Fruit fly (Drosophila melanogaster) whole organism, wandering third instar larva: ENCODE results near the gene CG46335.

Experiments used
- Abd-B ChIP-seq: fragments of >200 bp; optimal IDR thresholded peaks from 2 replicates; lab custom pipeline; 2017; ENCODE audit warnings: missing biosample characterization, missing genetic modification characterization
- CrebA ChIP-seq: fragments of 200-800 bp; sonication (Bioruptor generic); optimal IDR thresholded peaks from 2 replicates; lab custom pipeline; 2016; ENCODE audit warnings: missing biosample characterization, mild to moderate bottlenecking, missing genetic modification characterization, borderline replicate concordance
- Dfd ChIP-seq: fragments of >200 bp; optimal IDR thresholded peaks from 2 replicates; lab custom pipeline; 2017; ENCODE audit warnings: missing biosample characterization, missing genetic modification characterization
- Dif ChIP-seq: fragments of 200-275, 200-300 bp; sonication (Bioruptor generic); optimal IDR thresholded peaks from 2 replicates; lab custom pipeline; 2018; ENCODE audit warnings: missing biosample characterization, missing genetic modification characterization; ENCODE audit not compliant: partially characterized antibody
- HLH106 ChIP-seq: fragments of 200-800 bp; optimal IDR thresholded peaks from 3 replicates; lab custom pipeline; 2019; ENCODE audit warnings: missing biosample characterization, mild to moderate bottlenecking, missing genetic modification characterization, moderate library complexity
- Hr78 ChIP-seq: fragments of >200 bp; optimal IDR thresholded peaks from 2 replicates; lab custom pipeline; 2017; ENCODE audit warnings: missing biosample characterization, missing genetic modification characterization
- Hr83 ChIP-seq: fragments of 200-300 bp; sonication (Bioruptor generic); optimal IDR thresholded peaks from 2 replicates; lab custom pipeline; 2016; ENCODE audit warnings: missing biosample characterization, mild to moderate bottlenecking, missing genetic modification characterization, moderate library complexity; ENCODE audit not compliant: poor library complexity, severe bottlenecking
- Jra ChIP-seq: sonication (Bioruptor generic); optimal IDR thresholded peaks from 2 replicates; lab custom pipeline; 2016; ENCODE audit warnings: missing biosample characterization, missing genetic modification characterization
- Mio ChIP-seq: sonication (Bioruptor generic); optimal IDR thresholded peaks from 2 replicates; lab custom pipeline; 2016; ENCODE audit warnings: missing biosample characterization, missing genetic modification characterization
- N ChIP-seq: fragments of >200 bp; optimal IDR thresholded peaks from 2 replicates; lab custom pipeline; 2018; ENCODE audit warnings: missing biosample characterization, missing external identifiers, missing genetic modification characterization
- Rel ChIP-seq, 2 experiments: fragments of 200-800 bp; sonication (Bioruptor generic) in 1 of 2; optimal IDR thresholded peaks; 2 replicates in 1 of 2; 3 replicates in 1 of 2; lab custom pipeline; 2016 to 2019; ENCODE audit warnings: mild to moderate bottlenecking in 2 of 2, missing biosample characterization in 2 of 2, missing genetic modification characterization in 2 of 2, moderate library complexity in 1 of 2
- Sp1 ChIP-seq: fragments of 200-800 bp; sonication (Bioruptor generic); optimal IDR thresholded peaks from 3 replicates; lab custom pipeline; 2019; ENCODE audit warnings: missing biosample characterization, mild to moderate bottlenecking, missing genetic modification characterization, moderate library complexity
- Vsx2 ChIP-seq: fragments of 200-300, 225-300 bp; sonication (Bioruptor generic); optimal IDR thresholded peaks from 2 replicates; lab custom pipeline; 2018; ENCODE audit warnings: missing biosample characterization, missing genetic modification characterization; ENCODE audit not compliant: partially characterized antibody
- br ChIP-seq: fragments of 200-800 bp; sonication (Bioruptor generic); optimal IDR thresholded peaks from 2 replicates; lab custom pipeline; 2016; ENCODE audit warnings: missing biosample characterization, missing genetic modification characterization
- brk ChIP-seq: fragments of 200-800 bp; sonication (Bioruptor generic); optimal IDR thresholded peaks from 2 replicates; lab custom pipeline; 2016; ENCODE audit warnings: missing biosample characterization, mild to moderate bottlenecking, missing genetic modification characterization
- dl ChIP-seq, 2 experiments: fragments of 175-275, 200-275 bp in 1 of 2; fragments of 200-275 bp in 1 of 2; sonication (Bioruptor generic); optimal IDR thresholded peaks; lab custom pipeline; 2018; ENCODE audit warnings: mild to moderate bottlenecking in 2 of 2, missing biosample characterization in 2 of 2, missing genetic modification characterization in 2 of 2, moderate library complexity in 2 of 2; ENCODE audit not compliant: partially characterized antibody in 2 of 2, insufficient read depth in 1 of 2
- dmrt93B ChIP-seq: fragments of 200-800 bp; sonication (Bioruptor generic); optimal IDR thresholded peaks from 2 replicates; lab custom pipeline; 2018; ENCODE audit warnings: missing biosample characterization, mild to moderate bottlenecking, missing genetic modification characterization
- dsf ChIP-seq: sonication (Bioruptor generic); optimal IDR thresholded peaks from 2 replicates; lab custom pipeline; 2016; ENCODE audit warnings: missing biosample characterization, missing genetic modification characterization, borderline replicate concordance
- ey ChIP-seq: fragments of 200-800 bp; sonication (Bioruptor generic); optimal IDR thresholded peaks from 2 replicates; lab custom pipeline; 2016; ENCODE audit warnings: missing biosample characterization, missing genetic modification characterization
- foxo ChIP-seq, 2 experiments: fragments of 200-800 bp; sonication (Bioruptor generic); optimal IDR thresholded peaks; 2 replicates in 1 of 2; 3 replicates in 1 of 2; lab custom pipeline; 2016 to 2017; ENCODE audit warnings: missing biosample characterization in 2 of 2, missing genetic modification characterization in 2 of 2
- fru ChIP-seq: fragments of 200-800 bp; sonication (Bioruptor generic); optimal IDR thresholded peaks from 3 replicates; lab custom pipeline; 2016; ENCODE audit warnings: missing biosample characterization, mild to moderate bottlenecking, missing genetic modification characterization
- h ChIP-seq: fragments of 200-800 bp; sonication (Bioruptor generic); optimal IDR thresholded peaks from 3 replicates; lab custom pipeline; 2016; ENCODE audit warnings: missing biosample characterization, mild to moderate bottlenecking, missing genetic modification characterization
- jim ChIP-seq: fragments of 175-275, 200-325 bp; sonication (Bioruptor generic); optimal IDR thresholded peaks from 2 replicates; lab custom pipeline; 2016; ENCODE audit warnings: missing biosample characterization, mild to moderate bottlenecking, missing genetic modification characterization
- lola ChIP-seq: fragments of >200 bp; optimal IDR thresholded peaks from 2 replicates; lab custom pipeline; 2017; ENCODE audit warnings: missing biosample characterization, missing genetic modification characterization
- pan ChIP-seq: fragments of >200 bp; optimal IDR thresholded peaks from 2 replicates; lab custom pipeline; 2017
- psq ChIP-seq: fragments of 200-800 bp; sonication (Bioruptor generic); optimal IDR thresholded peaks from 3 replicates; lab custom pipeline; 2017; ENCODE audit warnings: missing biosample characterization, mild to moderate bottlenecking, missing genetic modification characterization, moderate library complexity
- sage ChIP-seq: fragments of 200-800 bp; sonication (Bioruptor generic); optimal IDR thresholded peaks from 2 replicates; lab custom pipeline; 2016; ENCODE audit warnings: missing biosample characterization, mild to moderate bottlenecking, missing genetic modification characterization
- sv ChIP-seq: fragments of 200-800 bp; sonication (Bioruptor generic); optimal IDR thresholded peaks from 3 replicates; lab custom pipeline; 2016; ENCODE audit warnings: missing biosample characterization, missing genetic modification characterization
- tai ChIP-seq: sonication (Bioruptor generic); optimal IDR thresholded peaks from 2 replicates; lab custom pipeline; 2016; ENCODE audit warnings: missing biosample characterization, missing genetic modification characterization
- usp ChIP-seq: fragments of >200 bp; optimal IDR thresholded peaks from 2 replicates; lab custom pipeline; 2017; ENCODE audit warnings: missing biosample characterization, missing genetic modification characterization
- woc ChIP-seq: sonication (Bioruptor generic); optimal IDR thresholded peaks from 2 replicates; lab custom pipeline; 2016; ENCODE audit warnings: missing biosample characterization, mild to moderate bottlenecking, missing genetic modification characterization

The CG46335 gene

dm6 chr3R:27368617-27369016, at the start of gene CG46335:
TSS of gene CG46335 (minus strand) at chr3R:27368717.
- TF ChIP-seq Dif (GFP tag; lab: Kevin White, UChicago) (no peak), ey (GFP tag; lab: Kevin White, UChicago) (no peak), sv (no peak), tai (GFP tag; lab: Kevin White, UChicago) (no peak)

dm6 chr3R:27415303-27415702, 46.8 kb upstream of the CG46335 start:
- TF ChIP-seq ey (GFP tag; lab: Kevin White, UChicago): no peak
- no peak for TF ChIP-seq foxo (GFP tag; optimal IDR thresholded peaks at IDR 0.05; lab: Kevin White, UChicago)
- TF ChIP-seq fru (GFP tag; lab: Kevin White, UChicago): no peak
- TF ChIP-seq Rel (GFP tag; optimal IDR thresholded peaks at IDR 0.05; lab: Kevin White, UChicago): no peak
- TF ChIP-seq Rel (tag; optimal IDR thresholded peaks at IDR 0.05; lab: Kevin White, UChicago): no peak
- TF ChIP-seq tai (GFP tag; lab: Kevin White, UChicago): no peak
- TF ChIP-seq psq (GFP tag; lab: Kevin White, UChicago): no peak
- TF ChIP-seq woc (GFP tag; lab: Kevin White, UChicago): no peak
- no peak for TF ChIP-seq Mio (GFP tag; lab: Kevin White, UChicago)
- no peak for TF ChIP-seq usp (GFP tag; lab: Kevin White, UChicago)
- no peak for TF ChIP-seq N
- TF ChIP-seq Hr83 (GFP tag; lab: Kevin White, UChicago): no peak
- no peak for TF ChIP-seq Sp1 (GFP tag; lab: Kevin White, UChicago)
- TF ChIP-seq dmrt93B (GFP tag; lab: Kevin White, UChicago): no peak
- no peak for TF ChIP-seq brk (GFP tag; lab: Kevin White, UChicago)
- TF ChIP-seq dl (GFP tag; optimal IDR thresholded peaks at IDR 0.05; lab: Kevin White, UChicago; ENCODE audit: insufficient read depth in 1 of 2, partially characterized antibody in 2 of 2): no peak
- TF ChIP-seq Abd-B: no peak
- TF ChIP-seq Dfd (GFP tag; lab: Kevin White, UChicago): no peak

DNA sequence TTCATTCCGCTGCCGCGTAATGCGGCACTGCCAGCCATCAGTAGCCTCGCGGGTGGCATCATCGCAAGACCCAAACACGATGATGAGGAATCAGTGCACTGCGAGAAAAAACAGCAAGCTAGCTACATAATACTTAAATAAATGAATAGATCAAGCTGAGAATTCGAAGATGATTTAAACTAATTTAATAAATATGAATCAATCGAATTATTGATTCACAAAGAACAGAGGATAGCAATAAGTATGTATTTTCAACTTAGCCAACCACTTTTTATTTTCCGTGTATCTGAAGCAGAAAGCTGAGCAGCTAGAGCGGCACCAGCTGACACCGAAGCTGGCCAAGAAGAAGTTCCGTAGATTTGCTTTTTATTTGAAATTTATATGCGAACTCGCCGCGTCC, 44.7 kb upstream of the CG46335 start:
- TF ChIP-seq dsf: no peak
- no peak for TF ChIP-seq Dfd (GFP tag; lab: Kevin White, UChicago)
- TF ChIP-seq CrebA: no peak
- no peak for TF ChIP-seq br (GFP tag; lab: Kevin White, UChicago)
- TF ChIP-seq jim (GFP tag; lab: Kevin White, UChicago): no peak
- no peak for TF ChIP-seq Abd-B
- TF ChIP-seq Jra (GFP tag; lab: Kevin White, UChicago): no peak
- TF ChIP-seq Rel (GFP tag; optimal IDR thresholded peaks at IDR 0.05; lab: Kevin White, UChicago): no peak
- no peak for TF ChIP-seq Rel (tag; optimal IDR thresholded peaks at IDR 0.05; lab: Kevin White, UChicago)
- no peak for TF ChIP-seq N
- no peak for TF ChIP-seq ey (GFP tag; lab: Kevin White, UChicago)
- TF ChIP-seq Dif (GFP tag; lab: Kevin White, UChicago): no peak
- TF ChIP-seq dmrt93B (GFP tag; lab: Kevin White, UChicago): no peak
- no peak for TF ChIP-seq HLH106
- no peak for TF ChIP-seq dl (GFP tag; optimal IDR thresholded peaks at IDR 0.05; lab: Kevin White, UChicago; ENCODE audit: insufficient read depth in 1 of 2, partially characterized antibody in 2 of 2)
- no peak for TF ChIP-seq psq (GFP tag; lab: Kevin White, UChicago)
- no peak for TF ChIP-seq Sp1 (GFP tag; lab: Kevin White, UChicago)
- TF ChIP-seq pan (lab: Kevin White, UChicago): no peak
- no peak for TF ChIP-seq lola (GFP tag; lab: Kevin White, UChicago)
- TF ChIP-seq usp (GFP tag; lab: Kevin White, UChicago): no peak
- TF ChIP-seq, all 38 proteins: peak for 0

DNA sequence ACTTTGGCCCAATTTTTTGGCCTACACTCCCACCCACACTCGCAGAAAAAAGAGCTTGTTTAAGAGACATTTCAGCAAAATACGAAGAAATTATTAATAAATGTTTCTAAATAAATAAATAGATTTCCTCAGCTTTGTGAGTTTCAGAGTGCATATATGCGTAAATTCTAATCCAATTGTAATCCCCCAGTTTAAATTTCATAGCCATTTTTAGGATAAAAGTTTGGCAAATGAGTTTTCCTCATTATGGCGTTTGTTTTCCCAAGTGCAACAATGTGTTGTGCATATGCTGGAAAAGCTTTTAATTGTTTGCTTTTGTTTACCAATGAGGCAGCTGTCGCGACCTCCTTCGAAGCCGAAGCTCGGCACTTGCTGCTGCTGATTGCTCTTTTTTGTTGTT, 40.2 kb upstream of the CG46335 start:
- TF ChIP-seq Vsx2 (GFP tag; lab: Kevin White, UChicago) (no peak), Dfd (GFP tag; lab: Kevin White, UChicago) (no peak), Abd-B (no peak), Hr78 (no peak), N (no peak), Rel (GFP tag; optimal IDR thresholded peaks at IDR 0.05; lab: Kevin White, UChicago) (no peak), Rel (tag; optimal IDR thresholded peaks at IDR 0.05; lab: Kevin White, UChicago) (no peak), foxo (GFP tag; optimal IDR thresholded peaks at IDR 0.05; lab: Kevin White, UChicago) (no peak), ey (GFP tag; lab: Kevin White, UChicago) (no peak), sage (GFP tag; lab: Kevin White, UChicago) (no peak), Sp1 (GFP tag; lab: Kevin White, UChicago) (no peak), psq (GFP tag; lab: Kevin White, UChicago) (no peak), h (GFP tag; lab: Kevin White, UChicago) (no peak), Hr83 (GFP tag; lab: Kevin White, UChicago) (no peak), Mio (GFP tag; lab: Kevin White, UChicago) (no peak)
